Worm (Caenorhabditis elegans): ENCODE results near the gene F59E12.8.

ce11 chrII:5651426-5651825, 14.7 kb upstream of the F59E12.8 start:
- no peak for TF ChIP-seq dox-1 (GFP tag; IDR thresholded peaks at IDR 0.05)
- TF ChIP-seq B0035.1 (tag; optimal IDR thresholded peaks at IDR 0.05) = no peak
- TF ChIP-seq mcd-1 (GFP tag; IDR thresholded peaks at IDR 0.05) = no peak
- no peak for TF ChIP-seq ztf-28 (GFP tag; IDR thresholded peaks at IDR 0.05)
- TF ChIP-seq Y53F4B.3 (GFP tag; IDR thresholded peaks at IDR 0.05) = no peak
- TF ChIP-seq let-526 (GFP tag; IDR thresholded peaks at IDR 0.05) = no peak
- TF ChIP-seq lir-1 (GFP tag; conservative IDR thresholded peaks at IDR 0.05) = no peak
- TF ChIP-seq madf-6 (GFP tag; IDR thresholded peaks at IDR 0.05) = no peak
- TF ChIP-seq hrde-1 (tag; optimal IDR thresholded peaks at IDR 0.05; ENCODE audit: borderline replicate concordance) = no peak
- TF ChIP-seq bed-2 (GFP tag; IDR thresholded peaks at IDR 0.05) = no peak
- no peak for TF ChIP-seq him-1 (tag; optimal IDR thresholded peaks at IDR 0.05)
- TF ChIP-seq nhr-90 (tag; optimal IDR thresholded peaks at IDR 0.05) = no peak
- TF ChIP-seq madf-8 (GFP tag; conservative IDR thresholded peaks at IDR 0.05) = no peak
- no peak for TF ChIP-seq atf-7 (tag; optimal IDR thresholded peaks at IDR 0.05)
